Fruit fly (Drosophila melanogaster) whole organism, embryonic: ENCODE data around the gene CG14439.

Source experiments
- CG15073 ChIP-seq: fragments of 200-800 bp; sonication (Bioruptor generic); optimal IDR thresholded peaks from 2 replicates; lab custom pipeline; 2016; ENCODE audit warnings: missing biosample characterization, missing genetic modification characterization
- CG34224 ChIP-seq: fragments of 200-800 bp; sonication (Bioruptor generic); IDR thresholded peaks from 3 replicates; pipeline ENCODE4 v1.3.6; 2022; ENCODE audit warnings: missing biosample characterization, missing genetic modification characterization; ENCODE audit not compliant: partially characterized antibody
- CG5953 ChIP-seq: fragments of 200-800 bp; sonication (Bioruptor generic); IDR thresholded peaks from 2 replicates; pipeline ENCODE4 v1.3.6; 2022; ENCODE audit warnings: missing biosample characterization, missing genetic modification characterization
- insv ChIP-seq, 2 experiments: fragments of 200-800 bp; sonication (Bioruptor generic); optimal IDR thresholded peaks; 3 replicates each; lab custom pipeline; 2016 to 2018; ENCODE audit warnings: missing biosample characterization in 2 of 2, missing genetic modification characterization in 2 of 2
- psq ChIP-seq: fragments of 200-800 bp; sonication (Bioruptor generic); optimal IDR thresholded peaks from 2 replicates; lab custom pipeline; 2017; ENCODE audit warnings: missing biosample characterization, missing genetic modification characterization

DNA sequence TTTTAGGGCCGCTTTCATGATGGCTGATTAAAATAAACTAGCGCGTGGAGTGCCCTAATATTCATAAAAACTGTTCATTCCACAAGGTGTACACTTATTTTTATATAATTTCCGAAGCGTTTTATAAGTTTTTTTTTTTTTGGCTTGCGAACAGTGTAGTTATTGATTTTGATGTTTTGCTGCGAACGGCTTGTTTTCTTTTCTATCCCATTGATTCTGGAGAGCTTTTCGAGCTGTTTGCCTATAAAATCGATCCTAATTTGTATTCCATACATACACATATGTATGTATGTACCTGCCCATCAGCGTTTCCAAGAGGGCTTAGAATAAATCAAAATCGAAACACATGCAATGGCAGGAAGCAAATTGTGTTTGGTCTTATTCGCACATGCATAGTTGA, 37.1 kb upstream of the CG14439 start:
- no peak for TF ChIP-seq psq
- no peak for TF ChIP-seq insv (GFP tag; optimal IDR thresholded peaks at IDR 0.05; lab: Kevin White, UChicago)
- TF ChIP-seq CG5953 = no peak
- TF ChIP-seq CG34224 (GFP tag; lab: Robert Waterston, UW) = no peak
- no peak for TF ChIP-seq CG15073 (GFP tag; lab: Kevin White, UChicago)
